Fruit fly (Drosophila melanogaster) whole organism, pupa: Measurements from ENCODE around the gene Tsp29Fb.

ENCODE experiments used
- CG12605 ChIP-seq: fragments of 200-800 bp; sonication (Bioruptor generic); IDR thresholded peaks from 2 replicates; pipeline ENCODE4 v1.3.6; 2022; ENCODE audit warnings: missing biosample characterization, missing genetic modification characterization
- CG13204 ChIP-seq: fragments of 200-800 bp; sonication (Bioruptor generic); optimal IDR thresholded peaks from 2 replicates; lab custom pipeline; 2018; ENCODE audit warnings: missing biosample characterization, mild to moderate bottlenecking, missing genetic modification characterization, moderate library complexity
- CG14655 ChIP-seq: fragments of 200-800 bp; sonication (Bioruptor generic); optimal IDR thresholded peaks from 3 replicates; lab custom pipeline; 2017; ENCODE audit warnings: mild to moderate bottlenecking, missing biosample characterization, missing genetic modification reagents, missing genetic modification characterization
- CG15710 ChIP-seq: fragments of 200-800 bp; sonication (Bioruptor generic); optimal IDR thresholded peaks from 2 replicates; lab custom pipeline; 2018; ENCODE audit warnings: missing biosample characterization, mild to moderate bottlenecking, missing genetic modification characterization, moderate library complexity
- CG17806 ChIP-seq: fragments of 200-800 bp; sonication (Bioruptor generic); optimal IDR thresholded peaks from 2 replicates; lab custom pipeline; 2018; ENCODE audit warnings: missing biosample characterization, mild to moderate bottlenecking, missing genetic modification characterization, moderate library complexity
- CG32121 ChIP-seq: fragments of 200-800 bp; sonication (Bioruptor generic); IDR thresholded peaks from 2 replicates; pipeline ENCODE4 v1.3.6; 2022; ENCODE audit warnings: missing biosample characterization, missing genetic modification characterization
- CG8159 ChIP-seq: fragments of 200-800 bp; sonication (Bioruptor generic); optimal IDR thresholded peaks from 3 replicates; lab custom pipeline; 2018; ENCODE audit warnings: missing biosample characterization, mild to moderate bottlenecking, missing genetic modification characterization, moderate library complexity
- EcR ChIP-seq: fragments of 200-800 bp; sonication (Bioruptor generic); optimal IDR thresholded peaks from 3 replicates; lab custom pipeline; 2019; ENCODE audit warnings: missing biosample characterization, missing genetic modification characterization, mild to moderate bottlenecking, moderate library complexity, missing genetic modification reagents
- Ets98B ChIP-seq: fragments of 200-800 bp; sonication (Bioruptor generic); IDR thresholded peaks from 2 replicates; pipeline ENCODE4 v1.3.6; 2022; ENCODE audit warnings: missing biosample characterization, missing genetic modification characterization
- Pif1A ChIP-seq: fragments of 200-800 bp; sonication (Bioruptor generic); optimal IDR thresholded peaks from 3 replicates; lab custom pipeline; 2016; ENCODE audit warnings: missing biosample characterization, missing genetic modification characterization

DNA sequence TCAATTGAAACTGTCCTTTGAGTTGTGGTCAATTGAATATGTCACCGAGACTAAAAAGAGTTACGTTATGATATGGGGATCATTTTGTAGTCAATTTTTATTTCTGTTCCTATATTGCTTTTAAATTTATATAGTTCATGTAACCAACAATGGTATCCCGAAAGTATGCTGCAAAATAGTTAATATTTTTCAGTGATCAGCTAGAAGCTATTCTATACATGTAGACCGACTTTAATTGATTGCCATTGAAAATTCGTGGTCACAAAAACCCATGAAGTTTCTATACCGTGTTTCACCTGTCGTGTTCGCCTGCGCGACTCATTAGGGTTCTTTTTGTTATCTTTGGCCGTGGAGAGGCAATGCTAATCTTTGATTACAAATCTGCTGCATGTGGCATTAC is 37.3 kb downstream of the Tsp29Fb start:
- no peak for TF ChIP-seq CG15710
- TF ChIP-seq Ets98B (GFP tag; lab: Robert Waterston, UW) = no peak
- TF ChIP-seq CG8159 (tag; lab: Kevin White, UChicago) = no peak
- TF ChIP-seq EcR (GFP tag; lab: Kevin White, UChicago) = no peak
- TF ChIP-seq CG12605 (GFP tag; lab: Robert Waterston, UW) = no peak
- no peak for TF ChIP-seq Pif1A (GFP tag; lab: Kevin White, UChicago)
- TF ChIP-seq CG17806 = no peak
- no peak for TF ChIP-seq CG13204
- no peak for TF ChIP-seq CG32121 (GFP tag; lab: Robert Waterston, UW)
- no peak for TF ChIP-seq CG14655
